Fruit fly (Drosophila melanogaster) whole organism, prepupa: ENCODE measurements around the gene CG32755.

Source experiments
- Blimp-1 ChIP-seq: fragments of 200-800 bp; sonication (Bioruptor generic); optimal IDR thresholded peaks from 3 replicates; lab custom pipeline; 2017; ENCODE audit warnings: missing biosample characterization, missing genetic modification characterization, mild to moderate bottlenecking, moderate library complexity, missing genetic modification reagents
- CG16779 ChIP-seq: fragments of 200-800 bp; sonication (Bioruptor generic); optimal IDR thresholded peaks from 3 replicates; lab custom pipeline; 2017; ENCODE audit warnings: missing biosample characterization, mild to moderate bottlenecking, missing genetic modification characterization
- CG8632 ChIP-seq: fragments of 200-800 bp; sonication (Bioruptor generic); optimal IDR thresholded peaks from 3 replicates; lab custom pipeline; 2016; ENCODE audit warnings: missing biosample characterization, missing genetic modification characterization

DNA sequence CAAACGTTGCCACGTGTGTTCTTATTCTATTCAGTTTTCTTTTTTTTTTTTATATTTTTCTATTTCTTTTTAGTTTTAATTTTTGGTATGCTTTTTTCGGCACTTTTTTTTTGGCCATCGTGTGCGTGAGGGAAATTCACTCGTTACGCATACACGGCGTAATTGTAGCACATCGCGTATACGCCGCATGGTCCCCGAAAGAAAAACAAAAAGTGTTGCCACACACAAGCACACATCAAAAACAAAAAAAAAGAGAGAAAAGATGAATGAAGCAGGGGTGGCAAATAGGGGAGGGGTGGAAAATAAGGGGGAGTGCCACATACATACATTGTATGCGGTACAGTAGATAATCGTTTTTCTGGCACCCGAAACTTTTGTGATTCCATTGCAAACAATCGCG is 27.7 kb downstream of the CG32755 start:
- no peak for TF ChIP-seq CG8632 (GFP tag; lab: Kevin White, UChicago)
- TF ChIP-seq CG16779: no peak
- TF ChIP-seq Blimp-1 (GFP tag; lab: Kevin White, UChicago): no peak
